Worm (Caenorhabditis elegans) whole organism, midembryonic: ENCODE results near the gene W03A5.1.

ENCODE experiments used
- T22C8.4 ChIP-seq: fragments of 200-800 bp; sonication (Bioruptor generic); IDR thresholded peaks from 2 replicates; pipeline ENCODE4 v1.3.6; 2022; ENCODE audit warnings: missing genetic modification characterization, missing compliant biosample characterization
- cog-1 ChIP-seq: sonication (generic microtip); optimal IDR thresholded peaks from 2 replicates; lab custom pipeline; 2016; ENCODE audit warnings: missing genetic modification characterization, missing compliant biosample characterization
- flt-1 ChIP-seq: fragments of 200-800 bp; sonication (Bioruptor generic); IDR thresholded peaks from 2 replicates; pipeline ENCODE4 v1.3.6; 2022; ENCODE audit warnings: missing genetic modification characterization, missing compliant biosample characterization
- klf-2 ChIP-seq: fragments of 200-800 bp; sonication (Bioruptor generic); conservative IDR thresholded peaks from 2 replicates; pipeline ENCODE4 v1.3.6; 2022; ENCODE audit warnings: missing genetic modification reagents, missing genetic modification characterization, missing compliant biosample characterization
- med-1 ChIP-seq: sonication (generic microtip); optimal IDR thresholded peaks from 2 replicates; lab custom pipeline; 2017; ENCODE audit warnings: missing genetic modification characterization, mild to moderate bottlenecking, missing compliant biosample characterization, antibody characterized with exemption, missing genetic modification reagents; ENCODE audit not compliant: insufficient read depth
- ref-1 ChIP-seq: fragments of 200-800 bp; sonication (Bioruptor generic); conservative IDR thresholded peaks from 2 replicates; pipeline ENCODE4 v1.3.6; 2022; ENCODE audit warnings: missing genetic modification reagents, missing genetic modification characterization, missing compliant biosample characterization
- tab-1 ChIP-seq: fragments of 200-800 bp; sonication (Bioruptor generic); IDR thresholded peaks from 2 replicates; pipeline ENCODE4 v1.3.6; 2022; ENCODE audit warnings: missing genetic modification characterization, missing compliant biosample characterization
- ztf-23 ChIP-seq: fragments of 200-800 bp; sonication (Bioruptor generic); IDR thresholded peaks from 2 replicates; pipeline ENCODE4 v1.3.6; 2022; ENCODE audit warnings: missing genetic modification reagents, missing genetic modification characterization, missing compliant biosample characterization
- ztf-29 ChIP-seq: fragments of 200-800 bp; sonication (Bioruptor generic); IDR thresholded peaks from 2 replicates; pipeline ENCODE4 v1.3.6; 2022; ENCODE audit warnings: missing genetic modification reagents, missing genetic modification characterization, missing compliant biosample characterization

W03A5.1 gene

DNA sequence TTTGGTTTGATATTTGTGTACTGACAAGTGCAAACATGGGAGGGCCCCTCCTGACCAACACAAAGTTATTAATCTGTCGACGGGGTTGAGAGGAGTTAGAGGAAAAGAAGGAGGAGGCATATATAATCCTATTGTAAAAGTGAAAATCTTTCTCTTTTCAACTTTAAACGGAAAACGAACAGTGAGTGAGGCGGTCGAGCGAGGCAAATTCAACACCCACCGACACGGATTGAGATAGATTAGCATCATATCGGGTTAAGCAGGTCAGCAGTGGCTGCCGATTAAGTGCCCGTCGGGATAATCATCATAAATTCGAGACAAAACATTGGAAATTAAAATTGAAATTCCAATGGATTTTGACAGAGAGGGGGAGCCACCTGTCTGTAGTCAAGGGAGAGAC is 28.6 kb downstream of the W03A5.1 start:
- no peak for TF ChIP-seq ref-1 (GFP tag; lab: Robert Waterston, UW)
- TF ChIP-seq flt-1 (GFP tag; lab: Robert Waterston, UW), result no peak
- no peak for TF ChIP-seq med-1 (GFP tag; lab: Kevin White, UChicago)
- TF ChIP-seq tab-1 (GFP tag; lab: Robert Waterston, UW), result no peak
- no peak for TF ChIP-seq cog-1 (tag; lab: Kevin White, UChicago)
- no peak for TF ChIP-seq ztf-23 (GFP tag; lab: Robert Waterston, UW)
- no peak for TF ChIP-seq T22C8.4 (GFP tag; lab: Robert Waterston, UW)

DNA sequence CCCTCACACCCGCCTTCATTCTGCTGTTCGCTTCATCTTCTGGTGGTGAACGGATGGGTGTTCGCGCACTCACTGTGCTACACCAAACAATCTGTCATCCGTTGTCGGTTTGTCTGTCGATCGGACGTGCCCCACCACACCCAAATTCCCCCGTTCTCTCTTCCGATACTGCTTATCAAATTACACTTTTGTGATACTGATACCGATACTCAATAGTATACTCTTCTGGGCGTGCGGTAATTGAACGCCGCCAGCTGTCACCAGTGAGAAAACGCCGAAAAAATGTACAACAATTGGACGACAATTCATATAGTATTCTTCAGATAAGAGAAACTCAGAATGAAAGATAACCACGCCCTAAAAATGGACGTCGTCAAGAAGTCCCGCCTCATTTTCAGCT is 30.4 kb downstream of the W03A5.1 start:
- TF ChIP-seq med-1 (GFP tag; lab: Kevin White, UChicago), result no peak
- no peak for TF ChIP-seq flt-1 (GFP tag; lab: Robert Waterston, UW)
- TF ChIP-seq ztf-29 (GFP tag; lab: Robert Waterston, UW), result no peak
- TF ChIP-seq tab-1 (GFP tag; lab: Robert Waterston, UW), result no peak
- TF ChIP-seq ref-1 (GFP tag; lab: Robert Waterston, UW), result no peak
- TF ChIP-seq T22C8.4 (GFP tag; lab: Robert Waterston, UW), result no peak
- TF ChIP-seq ztf-23 (GFP tag; lab: Robert Waterston, UW), result no peak
- TF ChIP-seq cog-1 (tag; lab: Kevin White, UChicago), result no peak
- TF ChIP-seq klf-2 (GFP tag; lab: Robert Waterston, UW), result no peak

DNA sequence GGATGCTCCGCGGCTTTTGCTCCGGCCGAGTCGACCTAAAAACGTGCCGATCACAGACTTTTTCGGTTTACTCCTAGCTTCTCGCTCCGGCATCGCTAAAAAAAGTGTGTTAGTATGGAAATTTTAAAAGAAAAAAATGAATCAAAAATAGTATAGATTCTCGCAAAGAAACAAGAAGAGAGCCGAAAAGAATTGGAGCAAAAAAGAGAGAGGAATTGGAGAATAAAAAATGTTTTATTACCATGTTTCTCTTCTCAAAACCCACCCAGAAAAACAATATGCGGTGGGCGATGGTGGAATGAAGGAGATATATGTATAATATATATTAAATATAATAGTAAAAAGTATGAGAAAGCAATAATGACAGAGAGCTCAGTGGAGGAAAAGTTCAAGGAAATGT is 32.9 kb downstream of the W03A5.1 start, which contains the start of gene W03A5.6:
Gene W03A5.6 (minus strand): TSS at position 101 of the 400 bp plus-strand sequence.
- TF ChIP-seq flt-1 (GFP tag; lab: Robert Waterston, UW) (no peak), klf-2 (GFP tag; lab: Robert Waterston, UW) (no peak), med-1 (GFP tag; lab: Kevin White, UChicago) (no peak), ref-1 (GFP tag; lab: Robert Waterston, UW) (no peak), T22C8.4 (GFP tag; lab: Robert Waterston, UW) (no peak), cog-1 (tag; lab: Kevin White, UChicago) (no peak), tab-1 (GFP tag; lab: Robert Waterston, UW) (no peak), ztf-23 (GFP tag; lab: Robert Waterston, UW) (no peak), ztf-29 (GFP tag; lab: Robert Waterston, UW) (no peak)

DNA sequence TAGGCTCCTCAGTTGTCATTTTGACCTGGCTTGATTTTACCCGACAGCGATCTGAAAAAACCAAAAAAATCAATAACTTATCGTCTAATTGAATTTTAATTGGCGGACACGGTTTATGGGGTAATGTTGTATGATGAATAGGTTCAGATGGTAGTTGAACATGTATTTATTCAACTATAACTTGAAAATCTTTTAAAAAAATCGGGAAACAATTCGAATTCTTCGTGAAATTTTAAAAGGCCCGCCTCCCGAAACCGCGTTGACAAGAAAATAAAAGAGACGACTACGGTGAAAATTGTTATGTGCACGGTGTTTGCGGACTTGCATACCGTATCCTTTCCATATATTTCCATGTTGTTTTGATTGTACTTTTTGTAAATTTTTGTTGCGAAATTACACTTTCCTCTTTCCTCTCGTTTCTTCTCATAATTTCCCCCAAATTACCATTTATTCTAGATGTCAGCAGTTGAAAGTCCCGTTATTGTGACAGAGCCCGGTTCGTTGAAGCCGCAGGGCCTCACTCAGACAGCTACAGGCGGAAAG is 35.1 kb downstream of the W03A5.1 start, which contains the start of the genes T24G10.2 and disl-2:
Gene T24G10.2 (minus strand): TSS at position 51 of the 543 bp plus-strand sequence.
Gene disl-2 (plus strand): TSS at position 457 of the 543 bp plus-strand sequence.
- TF ChIP-seq cog-1 (tag; lab: Kevin White, UChicago) (peak; percentile 38), klf-2 (GFP tag; lab: Robert Waterston, UW) (no peak), T22C8.4 (GFP tag; lab: Robert Waterston, UW) (peak; percentile 37; the same call in 1 of the 2 replicates), med-1 (GFP tag; lab: Kevin White, UChicago) (no peak)

DNA sequence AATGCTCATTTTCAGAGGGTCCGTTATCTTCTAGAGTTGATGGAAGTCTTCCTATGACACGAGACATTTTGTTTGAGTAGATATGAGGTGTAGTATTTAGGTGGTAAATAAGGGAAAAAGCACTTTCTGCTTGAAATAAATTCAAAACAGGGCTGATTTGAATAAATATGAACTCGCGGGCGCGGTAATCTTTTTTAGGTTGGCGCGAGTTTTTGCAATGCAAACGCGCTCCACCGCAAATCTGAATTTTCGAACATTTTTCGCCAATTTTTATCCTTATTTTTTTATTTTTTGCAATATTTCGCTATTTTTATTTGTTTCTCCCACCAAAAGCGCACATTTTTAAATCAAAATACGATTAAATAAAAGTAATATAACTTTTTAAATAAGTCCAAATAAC is 40.5 kb downstream of the W03A5.1 start, which contains the start of gene skpt-1:
Gene skpt-1 (minus strand): TSS at position 219 of the 400 bp plus-strand sequence.
- TF ChIP-seq ref-1 (GFP tag; lab: Robert Waterston, UW) (no peak), med-1 (GFP tag; lab: Kevin White, UChicago) (no peak), cog-1 (tag; lab: Kevin White, UChicago) (no peak), klf-2 (GFP tag; lab: Robert Waterston, UW) (no peak), ztf-29 (GFP tag; lab: Robert Waterston, UW) (no peak), ztf-23 (GFP tag; lab: Robert Waterston, UW) (no peak), tab-1 (GFP tag; lab: Robert Waterston, UW) (no peak), T22C8.4 (GFP tag; lab: Robert Waterston, UW) (no peak), flt-1 (GFP tag; lab: Robert Waterston, UW) (no peak)

DNA sequence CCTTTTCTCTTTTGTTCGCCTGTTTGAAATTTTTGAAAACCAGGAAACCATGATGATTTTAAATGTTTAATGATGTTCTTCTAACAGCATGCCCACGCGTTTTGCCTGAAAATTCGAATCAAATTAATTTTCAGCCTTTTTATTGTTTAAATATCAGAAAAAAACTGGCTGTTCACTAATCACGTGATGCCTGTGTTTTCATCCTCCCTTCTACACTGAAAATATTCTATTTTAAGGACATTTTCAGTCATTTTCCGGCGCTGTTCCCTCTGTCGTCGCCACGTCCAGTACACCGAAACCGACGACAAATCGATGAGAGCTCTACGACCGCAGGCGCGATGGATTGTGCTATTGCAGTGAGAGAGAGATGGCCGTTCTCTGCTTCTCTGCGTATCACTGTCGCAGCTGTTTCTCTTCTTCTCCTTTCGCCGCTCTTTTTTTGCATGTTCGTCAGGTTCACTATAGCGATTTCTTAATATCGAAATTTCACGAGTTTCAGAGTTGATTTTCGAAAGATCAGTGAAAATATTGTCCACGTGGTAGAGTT is 42.1 kb downstream of the W03A5.1 start, which contains the start of gene F48E8.8:
Gene F48E8.8 (minus strand): TSS at position 51 of the 547 bp plus-strand sequence.
- TF ChIP-seq T22C8.4 (GFP tag; lab: Robert Waterston, UW), result peak; percentile 56
- TF ChIP-seq flt-1 (GFP tag; lab: Robert Waterston, UW), result no peak
- TF ChIP-seq ref-1 (GFP tag; lab: Robert Waterston, UW), result no peak

DNA sequence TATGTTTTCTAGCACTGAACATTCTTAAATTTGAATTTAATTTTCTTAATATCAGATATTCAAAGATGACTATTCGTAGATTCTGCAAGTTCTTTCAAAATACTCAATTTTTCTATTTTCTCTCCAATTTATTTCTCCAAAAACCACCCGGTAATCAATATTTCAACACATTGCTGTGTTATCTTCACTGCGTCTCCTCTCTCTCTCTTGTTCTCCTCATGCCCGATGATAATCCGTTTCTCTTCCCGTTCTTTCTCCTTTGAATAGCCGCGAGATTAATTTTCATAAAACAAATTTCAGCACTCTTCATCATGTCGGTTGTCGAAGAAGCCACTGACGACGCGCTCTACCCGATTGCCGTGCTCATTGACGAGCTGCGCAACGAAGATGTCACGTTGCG is 42.7 kb downstream of the W03A5.1 start, which contains the start of gene paa-1:
Gene paa-1 (plus strand): TSS at position 301 of the 400 bp plus-strand sequence.
- TF ChIP-seq cog-1 (tag; lab: Kevin White, UChicago), result no peak
- no peak for TF ChIP-seq med-1 (GFP tag; lab: Kevin White, UChicago)
- no peak for TF ChIP-seq ztf-29 (GFP tag; lab: Robert Waterston, UW)
- TF ChIP-seq T22C8.4 (GFP tag; lab: Robert Waterston, UW), result no peak
- TF ChIP-seq flt-1 (GFP tag; lab: Robert Waterston, UW), result no peak
- no peak for TF ChIP-seq tab-1 (GFP tag; lab: Robert Waterston, UW)
- TF ChIP-seq ref-1 (GFP tag; lab: Robert Waterston, UW), result no peak
- no peak for TF ChIP-seq klf-2 (GFP tag; lab: Robert Waterston, UW)
- no peak for TF ChIP-seq ztf-23 (GFP tag; lab: Robert Waterston, UW)

DNA sequence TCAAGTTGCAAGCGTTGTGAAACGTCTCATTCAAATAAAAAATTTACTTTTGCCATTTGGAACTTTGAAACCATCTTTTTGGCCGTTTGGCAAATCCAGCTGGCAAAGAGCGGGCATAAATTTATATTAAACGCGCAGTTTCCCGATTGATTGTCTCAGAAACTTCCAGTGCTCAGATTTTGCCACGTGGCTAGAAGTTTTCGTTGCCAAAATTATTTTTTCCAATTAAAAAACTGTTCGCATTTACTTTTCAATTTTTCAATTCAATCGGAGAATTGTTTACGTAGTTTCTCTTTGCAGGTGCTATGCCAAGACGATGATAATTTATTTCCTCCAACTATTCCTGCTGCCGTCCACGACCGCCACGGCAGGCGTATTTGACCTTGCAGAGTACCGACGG is 45.6 kb downstream of the W03A5.1 start, which contains the start of gene F48E8.4:
Gene F48E8.4 (plus strand): TSS at position 301 of the 400 bp plus-strand sequence.
- TF ChIP-seq ref-1 (GFP tag; lab: Robert Waterston, UW), result no peak
- TF ChIP-seq med-1 (GFP tag; lab: Kevin White, UChicago), result no peak
- TF ChIP-seq ztf-29 (GFP tag; lab: Robert Waterston, UW), result no peak
- no peak for TF ChIP-seq tab-1 (GFP tag; lab: Robert Waterston, UW)
- no peak for TF ChIP-seq T22C8.4 (GFP tag; lab: Robert Waterston, UW)
- no peak for TF ChIP-seq klf-2 (GFP tag; lab: Robert Waterston, UW)
- no peak for TF ChIP-seq ztf-23 (GFP tag; lab: Robert Waterston, UW)
